Comparison of ENCODE assay signal across 1 fruit fly cellular context in genomic region chrX:12670530-12671285, dm6.
TF ChIP-seq lines count a peak whose summit lies in the region.

No protein-coding gene starts in this region.

TF ChIP-seq in whole organism, embryonic, 481 proteins besides CTCF, POLR2A, EP300 and RAD21 (continued from another document):
- TF ChIP-seq chinmo (GFP tag; IDR thresholded peaks at IDR 0.05; lab: Robert Waterston, UW; ENCODE audit: partially characterized antibody), result 0 out of 4 replicates have a peak, but pooled peaks have one; percentile 48
- TF ChIP-seq odd (GFP tag; optimal IDR thresholded peaks at IDR 0.05; lab: Kevin White, UChicago), result no peak
- TF ChIP-seq CG11696 (GFP tag; IDR thresholded peaks at IDR 0.05; lab: Robert Waterston, UW), result no peak
- peak; percentile 81 for TF ChIP-seq psq (GFP tag; optimal IDR thresholded peaks at IDR 0.05; lab: Kevin White, UChicago)
- TF ChIP-seq pfk (GFP tag; optimal IDR thresholded peaks at IDR 0.05; lab: Kevin White, UChicago), result peak; percentile 87
- TF ChIP-seq CG10267 (tag; optimal IDR thresholded peaks at IDR 0.05; lab: Kevin White, UChicago), result no peak
- TF ChIP-seq CG6791 (GFP tag; IDR thresholded peaks at IDR 0.05; lab: Robert Waterston, UW; ENCODE audit: partially characterized antibody), result no peak
- TF ChIP-seq mam (GFP tag; optimal IDR thresholded peaks at IDR 0.05; lab: Kevin White, UChicago), result no peak
